Worm (Caenorhabditis elegans): ENCODE results near the gene F09G8.7.

DNA sequence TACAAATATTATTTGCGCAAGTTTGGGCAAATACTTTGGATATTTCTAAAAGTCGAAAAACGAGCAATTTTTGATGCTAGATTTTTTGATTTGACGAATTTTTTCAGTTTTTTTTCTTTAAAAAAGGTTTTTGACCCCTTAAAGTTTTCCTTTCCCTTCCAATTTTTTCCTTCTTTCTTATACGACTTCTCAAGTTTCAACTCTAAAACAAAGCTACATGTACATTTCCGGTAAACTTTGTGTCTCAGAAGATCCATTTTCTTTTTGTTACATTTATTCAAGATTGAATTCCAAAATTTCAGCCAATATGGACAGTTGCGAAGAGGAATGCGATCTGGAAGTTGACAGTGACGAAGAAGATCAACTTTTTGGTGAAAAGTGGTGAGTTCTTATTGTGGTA, 10.6 kb upstream of the F09G8.7 start, which contains the start of gene mig-10:
- TF ChIP-seq mab-5 (tag; optimal IDR thresholded peaks at IDR 0.05) (no peak), unc-62 (GFP tag; optimal IDR thresholded peaks at IDR 0.05) (no peak), blmp-1 (tag; optimal IDR thresholded peaks at IDR 0.05) (no peak), lin-13 (tag; optimal IDR thresholded peaks at IDR 0.05) (no peak), elt-3 (tag; optimal IDR thresholded peaks at IDR 0.05) (no peak), lsy-2 (tag; optimal IDR thresholded peaks at IDR 0.05) (no peak), pha-4 (tag; optimal IDR thresholded peaks at IDR 0.05) (no peak), ham-2 (GFP tag; optimal IDR thresholded peaks at IDR 0.05) (no peak), sptf-1 (tag; optimal IDR thresholded peaks at IDR 0.05) (no peak)

All from whole organism, mixed stage, embryonic.